Worm (Caenorhabditis elegans): ENCODE measurements around the gene C38C10.3.

C38C10.3 gene

ce11 chrIII:9376701-9377100 is 8.7 kb downstream of the C38C10.3 start:
- TF ChIP-seq hrde-1 (tag; optimal IDR thresholded peaks at IDR 0.05; ENCODE audit: borderline replicate concordance) (no peak), F57C9.4 (tag; optimal IDR thresholded peaks at IDR 0.05) (no peak), chd-7 (tag; optimal IDR thresholded peaks at IDR 0.05) (no peak), T26A5.8 (tag; optimal IDR thresholded peaks at IDR 0.05) (no peak), sea-2 (GFP tag; IDR thresholded peaks at IDR 0.05) (no peak), hsf-1 (GFP tag; IDR thresholded peaks at IDR 0.05) (no peak), lsy-27 (tag; optimal IDR thresholded peaks at IDR 0.05; ENCODE audit: borderline replicate concordance, insufficient read depth) (no peak), nhr-80 (tag; optimal IDR thresholded peaks at IDR 0.05) (no peak)

ce11 chrIII:9373779-9374178 is 11.7 kb downstream of the C38C10.3 start:
- TF ChIP-seq ceh-79 (tag; optimal IDR thresholded peaks at IDR 0.05) = no peak
- no peak for TF ChIP-seq pbrm-1 (GFP tag; IDR thresholded peaks at IDR 0.05)

- TF ChIP-seq nhr-27 (tag; optimal IDR thresholded peaks at IDR 0.05) (no peak), ztf-6 (GFP tag; IDR thresholded peaks at IDR 0.05) (no peak), hlh-26 (GFP tag; conservative IDR thresholded peaks at IDR 0.05) (no peak), Y56A3A.18 (GFP tag; IDR thresholded peaks at IDR 0.05) (no peak), nhr-120 (GFP tag; IDR thresholded peaks at IDR 0.05) (no peak), atf-7 (tag; optimal IDR thresholded peaks at IDR 0.05) (no peak)
Measured at ce11 chrIII:9366971-9367370, 18.5 kb downstream of the C38C10.3 start, which contains the start of gene crn-6. TSS of gene crn-6 (plus strand) at chrIII:9367271.

ce11 chrIII:9366376-9366775 is 19.1 kb downstream of the C38C10.3 start:
- no peak for TF ChIP-seq sdz-38 (tag; optimal IDR thresholded peaks at IDR 0.05)
- no peak for TF ChIP-seq F57A8.1 (GFP tag; optimal IDR thresholded peaks at IDR 0.05)
- TF ChIP-seq B0035.1 (tag; optimal IDR thresholded peaks at IDR 0.05) = no peak
- TF ChIP-seq snpc-1.1 (tag; optimal IDR thresholded peaks at IDR 0.05; ENCODE audit: insufficient read depth) = no peak
- TF ChIP-seq C06A6.2 (GFP tag; conservative IDR thresholded peaks at IDR 0.05) = no peak
- no peak for TF ChIP-seq ceh-27 (GFP tag; optimal IDR thresholded peaks at IDR 0.05)

- TF ChIP-seq sea-2 (GFP tag; IDR thresholded peaks at IDR 0.05) (no peak), D2030.7 (GFP tag; IDR thresholded peaks at IDR 0.05) (no peak), B0261.1 (tag; optimal IDR thresholded peaks at IDR 0.05) (no peak), let-526 (GFP tag; IDR thresholded peaks at IDR 0.05) (no peak), B0019.2 (GFP tag; conservative IDR thresholded peaks at IDR 0.05) (no peak)
Measured at ce11 chrIII:9361228-9361627, 24.2 kb downstream of the C38C10.3 start, which contains the start of gene flp-25. TSS of gene flp-25 (plus strand) at chrIII:9361528.

- TF ChIP-seq madf-10 (tag; optimal IDR thresholded peaks at IDR 0.05) (no peak), nfyb-1 (GFP tag; IDR thresholded peaks at IDR 0.05) (no peak), cebp-1 (GFP tag; IDR thresholded peaks at IDR 0.05) (no peak), cebp-1 (tag; optimal IDR thresholded peaks at IDR 0.05) (no peak), lir-1 (GFP tag; conservative IDR thresholded peaks at IDR 0.05) (no peak), hrde-1 (tag; optimal IDR thresholded peaks at IDR 0.05; ENCODE audit: borderline replicate concordance) (no peak), snpc-4 (GFP tag; optimal IDR thresholded peaks at IDR 0.05) (no peak), snpc-4 (tag; optimal IDR thresholded peaks at IDR 0.05) (no peak), attf-6 (GFP tag; IDR thresholded peaks at IDR 0.05) (no peak), somi-1 (GFP tag; optimal IDR thresholded peaks at IDR 0.05) (no peak), lsy-27 (tag; optimal IDR thresholded peaks at IDR 0.05; ENCODE audit: borderline replicate concordance, insufficient read depth) (no peak), K12H6.12 (tag; optimal IDR thresholded peaks at IDR 0.05) (no peak), F10E7.11 (tag; optimal IDR thresholded peaks at IDR 0.05) (no peak), nhr-90 (tag; optimal IDR thresholded peaks at IDR 0.05) (no peak)
Measured at ce11 chrIII:9359060-9359459, 26.4 kb downstream of the C38C10.3 start, which contains the start of gene K04H4.5. TSS of gene K04H4.5 (plus strand) at chrIII:9359360.

Measured in whole organism, young adult.